Worm (Caenorhabditis elegans) whole organism, young adult: Measurements from ENCODE around the gene C44B12.9.

ENCODE experiments used
- B0019.2 ChIP-seq: fragments of 200-800 bp; sonication (Bioruptor generic); conservative IDR thresholded peaks from 2 replicates; pipeline ENCODE4 v1.3.6; 2022; ENCODE audit warnings: missing genetic modification reagents, missing genetic modification characterization, missing compliant biosample characterization
- C17E4.6 ChIP-seq: fragments of 200-800 bp; sonication (Bioruptor generic); IDR thresholded peaks from 2 replicates; pipeline ENCODE4 v1.3.6; 2022; ENCODE audit warnings: missing genetic modification reagents, missing genetic modification characterization, missing compliant biosample characterization
- F10E7.11 ChIP-seq: sonication (generic microtip); optimal IDR thresholded peaks from 2 replicates; lab custom pipeline; 2017; ENCODE audit warnings: mild to moderate bottlenecking, missing genetic modification characterization, moderate library complexity, missing compliant biosample characterization
- F39B2.1 ChIP-seq: fragments of 200-800 bp; sonication (Bioruptor generic); IDR thresholded peaks from 2 replicates; pipeline ENCODE4 v1.3.6; 2022; ENCODE audit warnings: missing genetic modification reagents, missing genetic modification characterization, missing compliant biosample characterization
- F52B5.7 ChIP-seq: sonication (generic microtip); optimal IDR thresholded peaks from 2 replicates; lab custom pipeline; 2016; ENCODE audit warnings: mild to moderate bottlenecking, missing genetic modification characterization, missing compliant biosample characterization
- Y53G8AR.9 ChIP-seq: fragments of 200-800 bp; sonication (Bioruptor generic); conservative IDR thresholded peaks from 2 replicates; pipeline ENCODE4 v1.3.6; 2022; ENCODE audit warnings: missing genetic modification reagents, missing genetic modification characterization, missing compliant biosample characterization
- akir-1 ChIP-seq: fragments of 200-800 bp; sonication (Bioruptor generic); optimal IDR thresholded peaks from 2 replicates; lab custom pipeline; 2018; ENCODE audit warnings: mild to moderate bottlenecking, missing genetic modification characterization, moderate library complexity, missing compliant biosample characterization
- atf-7 ChIP-seq: sonication (generic microtip); optimal IDR thresholded peaks from 2 replicates; lab custom pipeline; 2017; ENCODE audit warnings: mild to moderate bottlenecking, missing genetic modification characterization, missing compliant biosample characterization
- ccch-3 ChIP-seq: fragments of 200-800 bp; sonication (Bioruptor generic); optimal IDR thresholded peaks from 2 replicates; lab custom pipeline; 2018; ENCODE audit warnings: mild to moderate bottlenecking, missing genetic modification characterization, missing compliant biosample characterization
- cebp-1 ChIP-seq, 2 experiments: fragments of 200-800 bp in 1 of 2; sonication (Bioruptor generic) in 1 of 2; sonication (generic microtip) in 1 of 2; IDR thresholded peaks in 1 of 2; optimal IDR thresholded peaks in 1 of 2; 2 replicates each; pipeline versions ENCODE4 v1.3.6 to Lab custom; 2017 to 2022; ENCODE audit warnings: missing compliant biosample characterization in 2 of 2, missing genetic modification characterization in 2 of 2, mild to moderate bottlenecking in 1 of 2, missing genetic modification reagents in 1 of 2, moderate library complexity in 1 of 2
- cebp-2 ChIP-seq: fragments of 200-800 bp; sonication (Bioruptor generic); IDR thresholded peaks from 2 replicates; pipeline ENCODE4 v1.3.6; 2022; ENCODE audit warnings: missing genetic modification characterization, missing compliant biosample characterization
- ceh-58 ChIP-seq: fragments of 200-800 bp; sonication (Bioruptor generic); IDR thresholded peaks from 2 replicates; pipeline ENCODE4 v1.3.6; 2022; ENCODE audit warnings: missing genetic modification characterization, missing compliant biosample characterization
- die-1 ChIP-seq: sonication (generic microtip); optimal IDR thresholded peaks from 2 replicates; lab custom pipeline; 2016; ENCODE audit warnings: missing genotype, mild to moderate bottlenecking, missing genetic modification characterization, missing compliant biosample characterization
- efl-1 ChIP-seq: fragments of 150-350 bp; optimal IDR thresholded peaks from 2 replicates; lab custom pipeline; 2014; ENCODE audit warnings: missing biosample characterization, missing genetic modification reagents, missing genetic modification characterization
- egrh-3 ChIP-seq: fragments of 200-800 bp; sonication (Bioruptor generic); IDR thresholded peaks from 2 replicates; pipeline ENCODE4 v1.3.6; 2022; ENCODE audit warnings: missing genetic modification reagents, missing genetic modification characterization, missing compliant biosample characterization
- him-1 ChIP-seq: sonication (generic microtip); optimal IDR thresholded peaks from 2 replicates; lab custom pipeline; 2016; ENCODE audit warnings: missing genotype, missing genetic modification reagents, missing genetic modification characterization, missing compliant biosample characterization
- hsf-1 ChIP-seq: fragments of 200-800 bp; sonication (Bioruptor generic); IDR thresholded peaks from 2 replicates; pipeline ENCODE4 v1.3.6; 2022; ENCODE audit warnings: missing genetic modification reagents, missing genetic modification characterization, missing compliant biosample characterization
- let-526 ChIP-seq: fragments of 200-800 bp; sonication (Bioruptor generic); IDR thresholded peaks from 2 replicates; pipeline ENCODE4 v1.3.6; 2022; ENCODE audit warnings: missing genetic modification reagents, missing genetic modification characterization, missing compliant biosample characterization
- lin-26 ChIP-seq: fragments of 200-800 bp; sonication (Bioruptor generic); IDR thresholded peaks from 2 replicates; pipeline ENCODE4 v1.3.6; 2022; ENCODE audit warnings: missing genetic modification reagents, missing genetic modification characterization, missing compliant biosample characterization
- lsy-27 ChIP-seq: sonication (generic microtip); optimal IDR thresholded peaks from 2 replicates; lab custom pipeline; 2017; ENCODE audit warnings: missing genetic modification characterization, mild to moderate bottlenecking, missing compliant biosample characterization, antibody characterized with exemption, missing genotype, borderline replicate concordance; ENCODE audit not compliant: insufficient read depth
- madf-3 ChIP-seq: fragments of 200-800 bp; sonication (Bioruptor generic); IDR thresholded peaks from 2 replicates; pipeline ENCODE4 v1.3.6; 2022; ENCODE audit warnings: missing genetic modification reagents, missing genetic modification characterization, missing compliant biosample characterization
- madf-8 ChIP-seq: fragments of 200-800 bp; sonication (Bioruptor generic); conservative IDR thresholded peaks from 2 replicates; pipeline ENCODE4 v1.3.6; 2022; ENCODE audit warnings: missing genetic modification reagents, missing genetic modification characterization, missing compliant biosample characterization
- mxl-1 ChIP-seq: sonication (generic microtip); optimal IDR thresholded peaks from 2 replicates; lab custom pipeline; 2016; ENCODE audit warnings: missing genetic modification characterization, missing compliant biosample characterization
- nfyb-1 ChIP-seq: fragments of 200-800 bp; sonication (Bioruptor generic); IDR thresholded peaks from 2 replicates; pipeline ENCODE4 v1.3.6; 2022; ENCODE audit warnings: missing genetic modification reagents, missing genetic modification characterization, missing compliant biosample characterization
- nhr-120 ChIP-seq: fragments of 200-800 bp; sonication (Bioruptor generic); IDR thresholded peaks from 2 replicates; pipeline ENCODE4 v1.3.6; 2022; ENCODE audit warnings: missing genetic modification characterization, missing compliant biosample characterization
- rec-8 ChIP-seq, 2 experiments: sonication (generic microtip); optimal IDR thresholded peaks; 2 replicates each; lab custom pipeline; 2016; ENCODE audit warnings: mild to moderate bottlenecking in 2 of 2, missing genetic modification characterization in 2 of 2, missing genetic modification reagents in 2 of 2, missing genotype in 2 of 2, missing biosample characterization in 1 of 2, missing compliant biosample characterization in 1 of 2, moderate library complexity in 1 of 2
- repo-1 ChIP-seq: sonication (generic microtip); optimal IDR thresholded peaks from 2 replicates; lab custom pipeline; 2017; ENCODE audit warnings: mild to moderate bottlenecking, missing genetic modification characterization, missing compliant biosample characterization
- snpc-1.3 ChIP-seq: sonication (generic microtip); optimal IDR thresholded peaks from 2 replicates; lab custom pipeline; 2017; ENCODE audit warnings: missing genetic modification characterization, mild to moderate bottlenecking, missing compliant biosample characterization, antibody characterized with exemption, moderate library complexity, missing genotype, missing genetic modification reagents; ENCODE audit not compliant: insufficient read depth
- zfh-2 ChIP-seq: fragments of 200-800 bp; sonication (Bioruptor generic); conservative IDR thresholded peaks from 2 replicates; pipeline ENCODE4 v1.3.6; 2022; ENCODE audit warnings: missing genetic modification reagents, missing genetic modification characterization, missing compliant biosample characterization

Gene C44B12.9

ce11 chrIV:1127852-1128251 is 23.4 kb upstream of the C44B12.9 start:
- TF ChIP-seq nfyb-1 (GFP tag; lab: Robert Waterston, UW): peak; percentile 38; the same call in 1 of the 2 replicates
- no peak for TF ChIP-seq rec-8 (tag; optimal IDR thresholded peaks at IDR 0.05; lab: Kevin White, UChicago)
- peak; percentile 90 for TF ChIP-seq zfh-2 (GFP tag; lab: Robert Waterston, UW)
- peak; percentile 32; the same call in 1 of the 2 replicates for TF ChIP-seq egrh-3 (GFP tag; lab: Robert Waterston, UW)

- TF ChIP-seq zfh-2 (GFP tag; lab: Robert Waterston, UW) (peak; percentile 52; the same call in 1 of the 2 replicates), cebp-2 (GFP tag; lab: Robert Waterston, UW) (0 out of 2 replicates have a peak, but pooled peaks have one; percentile 29), B0019.2 (no peak)
Observed at ce11 chrIV:1126490-1126889, 22.1 kb upstream of the C44B12.9 start, which contains the start of gene perm-2. perm-2 (plus strand) TSS chrIV:1126790.

ce11 chrIV:1124741-1125140 is 20.3 kb upstream of the C44B12.9 start, which contains the start of gene perm-4:
perm-4 (minus strand) TSS chrIV:1125107.
- no peak for TF ChIP-seq F52B5.7 (tag; lab: Kevin White, UChicago)
- no peak for TF ChIP-seq him-1
- TF ChIP-seq mxl-1 (tag; lab: Kevin White, UChicago): no peak
- peak; percentile 91 for TF ChIP-seq zfh-2 (GFP tag; lab: Robert Waterston, UW)
- no peak for TF ChIP-seq C17E4.6 (GFP tag; lab: Robert Waterston, UW)
- TF ChIP-seq repo-1: no peak

- TF ChIP-seq efl-1 (GFP tag; lab: Kevin White, UChicago) (no peak), ccch-3 (GFP tag; lab: Kevin White, UChicago) (no peak), let-526 (GFP tag; lab: Robert Waterston, UW) (no peak), snpc-1.3 (tag; lab: Kevin White, UChicago) (no peak), ceh-58 (0 out of 2 replicates have a peak, but pooled peaks have one; percentile 53), zfh-2 (GFP tag; lab: Robert Waterston, UW) (peak; percentile 84), akir-1 (GFP tag; lab: Kevin White, UChicago) (no peak), die-1 (tag; lab: Kevin White, UChicago) (no peak), atf-7 (tag; lab: Kevin White, UChicago) (no peak), nhr-120 (GFP tag; lab: Robert Waterston, UW) (no peak), madf-3 (GFP tag; lab: Robert Waterston, UW) (no peak)
Observed at ce11 chrIV:1123357-1123756, 18.9 kb upstream of the C44B12.9 start.

ce11 chrIV:1121511-1121910 is 17.1 kb upstream of the C44B12.9 start:
- TF ChIP-seq lin-26: no peak
- peak; percentile 15 for TF ChIP-seq atf-7 (tag; lab: Kevin White, UChicago)
- TF ChIP-seq egrh-3 (GFP tag; lab: Robert Waterston, UW): peak; percentile 85
- TF ChIP-seq F10E7.11 (tag; lab: Kevin White, UChicago): peak; percentile 25
- TF ChIP-seq zfh-2 (GFP tag; lab: Robert Waterston, UW): peak; percentile 96

- TF ChIP-seq madf-8 (GFP tag; lab: Robert Waterston, UW) (no peak), hsf-1 (GFP tag; lab: Robert Waterston, UW) (0 out of 2 replicates have a peak, but pooled peaks have one; percentile 18), Y53G8AR.9 (GFP tag; lab: Robert Waterston, UW) (0 out of 2 replicates have a peak, but pooled peaks have one; percentile 15), mxl-1 (tag; lab: Kevin White, UChicago) (no peak), lsy-27 (tag; lab: Kevin White, UChicago) (no peak), F39B2.1 (GFP tag; lab: Robert Waterston, UW) (0 out of 2 replicates have a peak, but pooled peaks have one; percentile 5), cebp-1 (GFP tag; IDR thresholded peaks at IDR 0.05; lab: Robert Waterston, UW) (0 out of 2 replicates have a peak, but pooled peaks have one; percentile 32), cebp-1 (tag; optimal IDR thresholded peaks at IDR 0.05; lab: Kevin White, UChicago) (no peak)
Observed at ce11 chrIV:1120865-1121264, 16.4 kb upstream of the C44B12.9 start.
